Worm (Caenorhabditis elegans) whole organism, late embryonic: ENCODE data around the gene scav-4.

Source experiments
- C08G9.2 ChIP-seq: sonication (generic microtip); optimal IDR thresholded peaks from 2 replicates; lab custom pipeline; 2016; ENCODE audit warnings: mild to moderate bottlenecking, missing genetic modification characterization, moderate library complexity, missing compliant biosample characterization
- C38D4.7 ChIP-seq: fragments of 200-800 bp; sonication (Bioruptor generic); optimal IDR thresholded peaks from 2 replicates; lab custom pipeline; 2018; ENCODE audit warnings: mild to moderate bottlenecking, missing genetic modification characterization, moderate library complexity, missing compliant biosample characterization
- K09A11.1 ChIP-seq: sonication (generic microtip); optimal IDR thresholded peaks from 2 replicates; lab custom pipeline; 2017; ENCODE audit warnings: antibody characterized with exemption, mild to moderate bottlenecking, missing genetic modification characterization, missing compliant biosample characterization; ENCODE audit not compliant: insufficient read depth
- T23F11.4 ChIP-seq: fragments of 200-800 bp; sonication (Bioruptor generic); optimal IDR thresholded peaks from 2 replicates; lab custom pipeline; 2018; ENCODE audit warnings: mild to moderate bottlenecking, missing genetic modification characterization, missing compliant biosample characterization
- Y22D7AL.16 ChIP-seq: sonication (generic microtip); optimal IDR thresholded peaks from 2 replicates; lab custom pipeline; 2016; ENCODE audit warnings: missing genetic modification characterization, missing compliant biosample characterization
- ceh-18 ChIP-seq: sonication (generic microtip); optimal IDR thresholded peaks from 2 replicates; lab custom pipeline; 2016; ENCODE audit warnings: missing genetic modification characterization, missing compliant biosample characterization
- ceh-22 ChIP-seq: sonication (generic microtip); optimal IDR thresholded peaks from 2 replicates; lab custom pipeline; 2017; ENCODE audit warnings: missing biosample characterization, missing genetic modification characterization
- ceh-30 ChIP-seq: fragments of 150-350 bp; optimal IDR thresholded peaks from 2 replicates; lab custom pipeline; 2014; ENCODE audit warnings: missing biosample characterization, missing genetic modification characterization
- ceh-31 ChIP-seq: sonication (generic microtip); optimal IDR thresholded peaks from 2 replicates; lab custom pipeline; 2016; ENCODE audit warnings: missing genetic modification characterization, missing compliant biosample characterization
- ceh-34 ChIP-seq: sonication (generic microtip); optimal IDR thresholded peaks from 2 replicates; lab custom pipeline; 2016; ENCODE audit warnings: mild to moderate bottlenecking, missing genetic modification characterization, missing compliant biosample characterization
- ceh-45 ChIP-seq: fragments of 200-800 bp; sonication (Bioruptor generic); IDR thresholded peaks from 2 replicates; pipeline ENCODE4 v1.3.6; 2022; ENCODE audit warnings: missing genetic modification reagents, missing genetic modification characterization, missing compliant biosample characterization
- ceh-48 ChIP-seq: sonication (generic microtip); optimal IDR thresholded peaks from 2 replicates; lab custom pipeline; 2016; ENCODE audit warnings: missing genetic modification characterization, inconsistent platforms, missing compliant biosample characterization
- che-1 ChIP-seq: sonication (generic microtip); optimal IDR thresholded peaks from 2 replicates; lab custom pipeline; 2016; ENCODE audit warnings: mild to moderate bottlenecking, missing genetic modification characterization, missing compliant biosample characterization
- dve-1 ChIP-seq: sonication (generic microtip); optimal IDR thresholded peaks from 2 replicates; lab custom pipeline; 2017; ENCODE audit warnings: antibody characterized with exemption, mild to moderate bottlenecking, missing genetic modification characterization, missing compliant biosample characterization
- elt-4 ChIP-seq: sonication (generic microtip); optimal IDR thresholded peaks from 2 replicates; lab custom pipeline; 2016; ENCODE audit warnings: missing genetic modification characterization, missing compliant biosample characterization
- ets-4 ChIP-seq: sonication (generic microtip); optimal IDR thresholded peaks from 2 replicates; lab custom pipeline; 2016; ENCODE audit warnings: missing genetic modification characterization, missing compliant biosample characterization
- gmeb-2 ChIP-seq: sonication (generic microtip); optimal IDR thresholded peaks from 2 replicates; lab custom pipeline; 2016; ENCODE audit warnings: missing genetic modification characterization, inconsistent platforms, missing compliant biosample characterization
- hlh-30 ChIP-seq: sonication (generic microtip); optimal IDR thresholded peaks from 2 replicates; lab custom pipeline; 2017; ENCODE audit warnings: antibody characterized with exemption, missing genetic modification characterization, missing compliant biosample characterization; ENCODE audit not compliant: insufficient read depth
- hlh-6 ChIP-seq: sonication (generic microtip); optimal IDR thresholded peaks from 2 replicates; lab custom pipeline; 2016; ENCODE audit warnings: missing genotype, missing genetic modification characterization, missing compliant biosample characterization
- hlh-8 ChIP-seq: sonication (generic microtip); optimal IDR thresholded peaks from 2 replicates; lab custom pipeline; 2016; ENCODE audit warnings: missing genotype, missing genetic modification characterization, missing compliant biosample characterization
- lin-11 ChIP-seq: fragments of 200-800 bp; sonication (Bioruptor generic); optimal IDR thresholded peaks from 2 replicates; lab custom pipeline; 2018; ENCODE audit warnings: mild to moderate bottlenecking, missing genetic modification characterization, missing compliant biosample characterization
- madf-2 ChIP-seq: sonication (generic microtip); optimal IDR thresholded peaks from 2 replicates; lab custom pipeline; 2017; ENCODE audit warnings: missing genetic modification characterization, missing compliant biosample characterization
- mec-3 ChIP-seq: sonication (generic microtip); optimal IDR thresholded peaks from 2 replicates; lab custom pipeline; 2016; ENCODE audit warnings: borderline replicate concordance, missing genetic modification characterization, missing compliant biosample characterization
- nfya-1 ChIP-seq: sonication (generic microtip); optimal IDR thresholded peaks from 2 replicates; lab custom pipeline; 2017; ENCODE audit warnings: missing genetic modification characterization, mild to moderate bottlenecking, missing compliant biosample characterization, antibody characterized with exemption, moderate library complexity
- nhr-11 ChIP-seq: fragments of 150-350 bp; optimal IDR thresholded peaks from 2 replicates; lab custom pipeline; 2014; ENCODE audit warnings: missing biosample characterization, missing genetic modification characterization
- nhr-232 ChIP-seq: sonication (generic microtip); optimal IDR thresholded peaks from 2 replicates; lab custom pipeline; 2016; ENCODE audit warnings: missing genetic modification characterization, missing compliant biosample characterization
- npax-4 ChIP-seq: sonication (generic microtip); optimal IDR thresholded peaks from 2 replicates; lab custom pipeline; 2016; ENCODE audit warnings: missing genetic modification characterization, missing compliant biosample characterization
- pha-4 ChIP-seq: fragments of 150-350 bp; optimal IDR thresholded peaks from 2 replicates; lab custom pipeline; 2018; ENCODE audit warnings: missing biosample characterization, missing genetic modification reagents, missing genetic modification characterization
- pros-1 ChIP-seq: fragments of 150-350 bp; optimal IDR thresholded peaks from 2 replicates; lab custom pipeline; 2014; ENCODE audit warnings: missing biosample characterization, missing genetic modification reagents, missing genetic modification characterization
- ref-2 ChIP-seq: sonication (generic microtip); optimal IDR thresholded peaks from 2 replicates; lab custom pipeline; 2016; ENCODE audit warnings: missing genetic modification characterization, missing compliant biosample characterization
- rnt-1 ChIP-seq: sonication (generic microtip); optimal IDR thresholded peaks from 2 replicates; lab custom pipeline; 2016; ENCODE audit warnings: missing genetic modification characterization, missing compliant biosample characterization
- sdc-2 ChIP-seq: sonication (generic microtip); optimal IDR thresholded peaks from 2 replicates; lab custom pipeline; 2016; ENCODE audit warnings: missing genotype, missing genetic modification characterization, missing compliant biosample characterization
- sox-2 ChIP-seq: fragments of 200-800 bp; sonication (Bioruptor generic); IDR thresholded peaks from 2 replicates; pipeline ENCODE4 v1.3.6; 2022; ENCODE audit warnings: missing genetic modification reagents, missing genetic modification characterization, missing compliant biosample characterization
- sox-4 ChIP-seq: sonication (generic microtip); optimal IDR thresholded peaks from 2 replicates; lab custom pipeline; 2017; ENCODE audit warnings: mild to moderate bottlenecking, missing genetic modification characterization, inconsistent platforms, missing compliant biosample characterization
- syd-9 ChIP-seq: sonication (generic microtip); optimal IDR thresholded peaks from 2 replicates; lab custom pipeline; 2016; ENCODE audit warnings: mild to moderate bottlenecking, missing genetic modification characterization, moderate library complexity, missing compliant biosample characterization
- tbx-2 ChIP-seq: sonication (generic microtip); optimal IDR thresholded peaks from 2 replicates; lab custom pipeline; 2016; ENCODE audit warnings: missing genetic modification characterization, missing compliant biosample characterization
- ttx-3 ChIP-seq: sonication (generic microtip); optimal IDR thresholded peaks from 2 replicates; lab custom pipeline; 2016; ENCODE audit warnings: missing genetic modification reagents, missing genetic modification characterization, missing compliant biosample characterization
- unc-3 ChIP-seq, 2 experiments: fragments of 200-800 bp in 1 of 2; sonication (Bioruptor generic) in 1 of 2; sonication (generic microtip) in 1 of 2; conservative IDR thresholded peaks in 1 of 2; optimal IDR thresholded peaks in 1 of 2; 2 replicates each; pipeline versions ENCODE4 v1.3.6 to Lab custom; 2016 to 2022; ENCODE audit warnings: missing compliant biosample characterization in 2 of 2, missing genetic modification characterization in 2 of 2, missing genetic modification reagents in 1 of 2
- unc-55 ChIP-seq: sonication (generic microtip); optimal IDR thresholded peaks from 2 replicates; lab custom pipeline; 2017; ENCODE audit warnings: missing biosample characterization, missing genetic modification reagents, missing genetic modification characterization

The scav-4 gene

DNA sequence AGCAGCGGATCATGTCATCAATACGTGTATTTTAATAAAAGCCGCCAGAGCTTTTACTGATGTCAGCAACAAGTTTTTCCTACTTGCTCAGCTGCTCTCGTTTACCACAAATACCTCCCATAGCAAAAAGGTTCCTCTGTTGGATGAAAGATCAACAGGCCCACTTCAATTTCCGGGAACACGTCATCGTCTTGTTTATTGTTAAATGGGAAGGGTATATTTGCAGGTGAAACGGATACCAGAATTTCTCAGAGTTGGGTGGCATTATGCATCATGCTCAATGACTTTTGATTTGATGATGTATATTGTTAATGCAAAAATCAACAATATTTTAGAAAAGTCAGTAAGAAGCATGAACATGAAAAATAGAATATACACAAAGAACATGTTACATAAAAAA, 30.4 kb upstream of the scav-4 start:
- TF ChIP-seq sox-2 (GFP tag; lab: Robert Waterston, UW) = no peak
- no peak for TF ChIP-seq ceh-34 (tag; lab: Kevin White, UChicago)
- no peak for TF ChIP-seq T23F11.4 (GFP tag; lab: Kevin White, UChicago)
- no peak for TF ChIP-seq elt-4 (tag; lab: Kevin White, UChicago)
- TF ChIP-seq sox-4 = no peak
- TF ChIP-seq madf-2 (tag; lab: Kevin White, UChicago) = no peak
- TF ChIP-seq Y22D7AL.16 = no peak
- no peak for TF ChIP-seq ttx-3
- TF ChIP-seq mec-3 = no peak
- no peak for TF ChIP-seq ceh-18 (tag; lab: Kevin White, UChicago)
- no peak for TF ChIP-seq hlh-6 (tag; lab: Kevin White, UChicago)
- no peak for TF ChIP-seq tbx-2 (tag; lab: Kevin White, UChicago)
- no peak for TF ChIP-seq lin-11
- no peak for TF ChIP-seq ceh-48 (tag; lab: Kevin White, UChicago)
- no peak for TF ChIP-seq hlh-8 (tag; lab: Kevin White, UChicago)

DNA sequence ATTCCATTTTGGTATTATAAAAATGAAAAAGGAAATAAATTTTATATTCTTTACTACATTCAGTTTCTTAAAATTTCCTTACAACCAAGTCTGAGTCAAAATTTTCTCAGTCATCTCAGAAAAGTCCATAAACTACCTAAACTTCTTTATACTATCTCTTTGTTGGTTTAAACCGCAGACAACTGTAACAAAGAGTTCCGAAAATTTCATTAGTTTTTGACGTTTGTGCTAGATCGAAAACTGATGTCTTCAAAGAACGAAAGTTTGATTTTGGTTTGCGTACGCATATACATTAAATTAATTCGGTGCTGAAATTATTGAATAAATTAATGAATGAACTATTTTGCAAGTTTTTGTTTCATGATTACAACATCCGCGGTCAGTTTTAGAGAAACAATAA, 22.7 kb upstream of the scav-4 start:
- TF ChIP-seq hlh-30 (tag; lab: Kevin White, UChicago) (no peak), unc-55 (no peak), sox-4 (no peak)

DNA sequence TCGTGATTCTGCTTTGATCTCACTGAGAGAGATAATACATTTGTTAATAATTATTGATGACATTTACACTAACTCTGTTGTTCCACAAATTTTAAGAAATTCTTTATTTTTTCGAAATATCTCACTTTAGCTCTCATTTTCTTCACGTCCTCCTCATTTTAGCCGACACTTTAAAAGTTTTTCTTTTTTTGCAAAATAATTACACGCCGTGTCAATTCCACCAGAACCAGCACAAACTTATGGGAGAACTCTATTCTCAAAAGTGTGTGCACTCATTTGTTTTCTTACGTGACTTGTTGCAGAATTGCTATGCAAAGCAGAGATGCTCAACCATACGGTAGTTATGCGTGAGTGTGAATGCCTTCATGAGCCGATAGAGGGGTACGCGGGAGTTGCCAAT, 16.4 kb upstream of the scav-4 start, which contains the start of gene frpr-2:
TSS of gene frpr-2 (plus strand) at position 301 of the 400 bp plus-strand sequence.
- TF ChIP-seq ceh-31 (tag; lab: Kevin White, UChicago) (no peak), nhr-232 (no peak), ceh-30 (tag; lab: Kevin White, UChicago) (no peak), sox-4 (no peak), sox-2 (GFP tag; lab: Robert Waterston, UW) (no peak), unc-3 (GFP tag; conservative IDR thresholded peaks at IDR 0.05; lab: Robert Waterston, UW) (no peak), unc-3 (tag; optimal IDR thresholded peaks at IDR 0.05; lab: Kevin White, UChicago) (no peak), ceh-45 (GFP tag; lab: Robert Waterston, UW) (no peak), pha-4 (tag; lab: Kevin White, UChicago) (no peak), ref-2 (tag; lab: Kevin White, UChicago) (no peak), ets-4 (tag; lab: Kevin White, UChicago) (no peak), mec-3 (no peak), npax-4 (tag; lab: Kevin White, UChicago) (no peak), unc-55 (no peak), C38D4.7 (GFP tag; lab: Kevin White, UChicago) (no peak), nhr-11 (tag; lab: Kevin White, UChicago) (no peak), syd-9 (tag; lab: Kevin White, UChicago) (no peak), tbx-2 (tag; lab: Kevin White, UChicago) (no peak), gmeb-2 (tag; lab: Kevin White, UChicago) (no peak)

DNA sequence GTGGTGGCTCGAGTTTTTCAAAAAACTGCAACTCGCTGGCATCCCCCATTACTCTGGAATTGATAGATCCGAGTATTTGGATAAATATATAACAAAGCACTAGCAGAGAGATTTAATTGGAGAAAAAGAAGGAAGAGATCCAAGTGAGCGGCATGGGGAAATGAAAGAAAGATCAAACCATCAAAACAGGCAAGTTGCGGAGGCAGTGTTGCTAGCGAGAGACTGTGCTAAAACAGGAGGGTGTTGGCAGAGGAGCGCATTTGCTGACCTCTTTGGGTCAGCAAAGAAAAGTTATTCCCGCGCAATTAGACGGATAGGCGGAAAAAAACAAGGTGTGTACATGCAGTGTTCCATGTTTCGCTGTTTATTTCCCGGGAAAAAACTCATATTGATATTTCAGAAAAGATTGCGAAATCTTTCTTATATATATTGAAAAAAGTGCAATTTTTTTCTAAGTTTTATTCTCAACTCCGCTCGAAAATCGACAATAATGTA, 5.9 kb upstream of the scav-4 start, which contains the start of gene ppk-3:
TSS of gene ppk-3 (minus strand) at position 51 of the 495 bp plus-strand sequence.
- peak; percentile 3 for TF ChIP-seq rnt-1 (tag; lab: Kevin White, UChicago)
- peak; percentile 33 for TF ChIP-seq pros-1 (tag; lab: Kevin White, UChicago)
- no peak for TF ChIP-seq che-1
- TF ChIP-seq unc-55 = peak; percentile 52
- no peak for TF ChIP-seq madf-2 (tag; lab: Kevin White, UChicago)
- TF ChIP-seq K09A11.1 = peak; percentile 13
- TF ChIP-seq nfya-1 = peak; percentile 64
- TF ChIP-seq ceh-31 (tag; lab: Kevin White, UChicago) = peak; percentile 63
- TF ChIP-seq C08G9.2 (tag; lab: Kevin White, UChicago) = no peak
- TF ChIP-seq ceh-18 (tag; lab: Kevin White, UChicago) = peak; percentile 55
- TF ChIP-seq ceh-22 = no peak
- TF ChIP-seq tbx-2 (tag; lab: Kevin White, UChicago) = peak; percentile 55
- peak; percentile 69 for TF ChIP-seq sdc-2 (tag; lab: Kevin White, UChicago)
- TF ChIP-seq ceh-34 (tag; lab: Kevin White, UChicago) = peak; percentile 16
- peak; percentile 45 for TF ChIP-seq dve-1
